Fruit fly (Drosophila melanogaster): ENCODE results near the gene Cyp313a5.

- TF ChIP-seq CG6808 (GFP tag; optimal IDR thresholded peaks at IDR 0.05) (no peak), spab (GFP tag; optimal IDR thresholded peaks at IDR 0.05) (no peak), Eip75B (GFP tag; optimal IDR thresholded peaks at IDR 0.05) (no peak), Ets96B (tag; optimal IDR thresholded peaks at IDR 0.05) (no peak), CG11902 (GFP tag; optimal IDR thresholded peaks at IDR 0.05) (no peak), OdsH (GFP tag; optimal IDR thresholded peaks at IDR 0.05) (no peak), fkh (GFP tag; optimal IDR thresholded peaks at IDR 0.05) (no peak), Sox102F (GFP tag; optimal IDR thresholded peaks at IDR 0.05) (no peak), Gug (GFP tag; IDR thresholded peaks at IDR 0.05) (no peak), Lpt (GFP tag; optimal IDR thresholded peaks at IDR 0.05) (no peak), Hr38 (GFP tag; optimal IDR thresholded peaks at IDR 0.05) (no peak)
Observed at dm6 chr3R:12232629-12233028, 1.9 kb downstream of the Cyp313a5 start, which contains the start of gene Pglym87.
